Worm (Caenorhabditis elegans): Measurements from ENCODE around the gene C37C3.9.

C37C3.9 gene

ce11 chrV:7854603-7855002 lies at the start of gene C37C3.9, which contains the start of gene C37C3.18 (continued):
- TF ChIP-seq cebp-1 (GFP tag; IDR thresholded peaks at IDR 0.05) = peak; percentile 90
- TF ChIP-seq cebp-1 (tag; optimal IDR thresholded peaks at IDR 0.05) = peak; percentile 97
- TF ChIP-seq Y53F4B.3 (GFP tag; IDR thresholded peaks at IDR 0.05) = no peak
- no peak for TF ChIP-seq nfya-2 (GFP tag; IDR thresholded peaks at IDR 0.05)
- no peak for TF ChIP-seq sea-2 (GFP tag; IDR thresholded peaks at IDR 0.05)
- no peak for TF ChIP-seq nhr-90 (tag; optimal IDR thresholded peaks at IDR 0.05)
- no peak for TF ChIP-seq F39B2.1 (GFP tag; IDR thresholded peaks at IDR 0.05)
- TF ChIP-seq hmg-1.2 (GFP tag; IDR thresholded peaks at IDR 0.05) = peak; percentile 96
- TF ChIP-seq Y67H2A.10 (GFP tag; conservative IDR thresholded peaks at IDR 0.05) = no peak
- TF ChIP-seq unc-62 (GFP tag; optimal IDR thresholded peaks at IDR 0.05) = no peak
- peak; percentile 93 for TF ChIP-seq zfh-2 (GFP tag; conservative IDR thresholded peaks at IDR 0.05)
- TF ChIP-seq snpc-1.3 (tag; optimal IDR thresholded peaks at IDR 0.05; ENCODE audit: insufficient read depth) = no peak
- no peak for TF ChIP-seq hlh-26 (GFP tag; conservative IDR thresholded peaks at IDR 0.05)

DNA sequence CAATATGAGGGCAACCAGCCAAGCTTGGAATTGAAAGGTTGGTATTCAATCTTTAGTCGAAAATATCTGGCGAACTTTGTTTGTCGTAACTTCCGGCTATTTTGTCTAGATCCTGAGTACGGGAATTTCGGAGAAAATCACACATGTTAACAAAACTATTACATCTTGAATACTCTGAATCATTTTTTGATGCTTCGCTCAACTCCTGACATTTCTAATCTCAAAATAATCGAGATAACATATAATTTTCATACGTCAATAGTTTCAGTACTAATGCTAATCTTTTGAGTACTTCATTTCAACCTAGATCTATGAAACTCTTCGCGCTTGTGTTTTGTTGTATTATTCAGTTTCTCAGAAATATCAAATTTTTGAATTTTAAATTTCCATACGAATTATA lies 46.7 kb upstream of the C37C3.9 start:
- TF ChIP-seq bed-2 (GFP tag; IDR thresholded peaks at IDR 0.05) = no peak

ce11 chrV:7899761-7900160 lies 45.3 kb upstream of the C37C3.9 start, which contains the start of gene F40A3.7:
Gene F40A3.7 (minus strand): TSS chrV:7899861.
- TF ChIP-seq sdz-38 (tag; optimal IDR thresholded peaks at IDR 0.05) (no peak), nfya-1 (tag; optimal IDR thresholded peaks at IDR 0.05; ENCODE audit: borderline replicate concordance, insufficient read depth) (no peak), snpc-4 (GFP tag; optimal IDR thresholded peaks at IDR 0.05) (no peak), snpc-4 (tag; optimal IDR thresholded peaks at IDR 0.05) (no peak), aptf-2 (GFP tag; conservative IDR thresholded peaks at IDR 0.05) (no peak), T07F8.4 (tag; optimal IDR thresholded peaks at IDR 0.05) (no peak), xnd-1 (tag; optimal IDR thresholded peaks at IDR 0.05) (no peak), Y79H2A.3 (GFP tag; conservative IDR thresholded peaks at IDR 0.05) (no peak), repo-1 (tag; optimal IDR thresholded peaks at IDR 0.05) (no peak), nfyb-1 (GFP tag; IDR thresholded peaks at IDR 0.05) (no peak), egrh-3 (GFP tag; IDR thresholded peaks at IDR 0.05) (no peak), bed-1 (GFP tag; IDR thresholded peaks at IDR 0.05) (no peak), sptf-2 (GFP tag; optimal IDR thresholded peaks at IDR 0.05) (no peak), ztf-18 (tag; optimal IDR thresholded peaks at IDR 0.05) (no peak), nhr-90 (tag; optimal IDR thresholded peaks at IDR 0.05) (no peak), let-607 (tag; optimal IDR thresholded peaks at IDR 0.05) (no peak), ztf-26 (tag; optimal IDR thresholded peaks at IDR 0.05) (no peak)

DNA sequence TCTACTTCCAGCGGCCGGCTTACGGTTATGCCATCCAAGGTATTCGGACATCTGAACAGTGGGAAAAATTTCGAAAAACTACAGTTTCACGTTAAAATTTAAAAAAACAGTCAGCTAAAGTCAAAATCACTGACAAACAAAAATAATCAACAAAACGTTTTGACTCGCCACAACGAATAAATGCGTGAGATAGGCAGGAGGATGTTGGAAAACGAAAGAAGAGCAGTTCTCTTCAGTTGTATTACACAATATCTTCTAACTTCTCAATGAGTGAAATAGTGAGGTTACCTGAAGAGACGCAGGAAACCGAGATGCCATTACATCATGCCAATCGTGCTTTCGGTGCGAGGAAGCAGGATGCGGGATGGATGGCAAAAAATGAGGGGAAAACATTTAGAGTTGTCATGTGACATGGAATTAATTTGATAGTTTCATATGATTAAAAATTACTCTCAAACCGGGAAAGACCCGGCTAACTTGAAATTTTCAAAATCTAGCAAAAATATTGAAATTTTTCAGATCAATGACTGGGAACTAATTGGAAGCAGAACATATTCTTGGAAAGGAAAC lies 39.4 kb upstream of the C37C3.9 start, which contains the start of gene F40A3.6:
Gene F40A3.6 (minus strand): TSS at position 51 of the 570 bp plus-strand sequence.
- TF ChIP-seq hmg-1.2 (GFP tag; IDR thresholded peaks at IDR 0.05) (peak; percentile 22; the same call in 1 of the 2 replicates), rcor-1 (GFP tag; IDR thresholded peaks at IDR 0.05) (no peak)

DNA sequence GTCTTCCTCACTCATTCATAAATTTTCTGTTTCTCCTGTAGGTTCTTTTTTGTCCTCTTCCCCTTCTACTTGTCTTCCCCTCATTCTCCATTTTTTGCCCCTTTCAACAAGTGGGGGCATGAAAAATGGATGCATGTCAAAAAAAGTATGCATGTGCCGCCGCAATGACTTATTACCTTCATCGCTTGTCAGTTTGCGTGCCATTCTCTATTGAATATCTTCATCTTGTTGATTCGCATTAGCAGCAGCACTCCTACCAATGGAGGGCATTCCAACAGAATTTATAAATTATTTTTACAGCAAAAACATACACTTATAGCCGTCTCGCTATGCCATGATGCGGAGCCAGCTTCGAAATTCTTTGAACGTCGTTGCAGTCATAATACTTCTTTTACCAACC lies 36.7 kb upstream of the C37C3.9 start, which contains the start of gene F40A3.1:
Gene F40A3.1 (plus strand): TSS at position 301 of the 400 bp plus-strand sequence.
- TF ChIP-seq ztf-18 (tag; optimal IDR thresholded peaks at IDR 0.05) = no peak
- no peak for TF ChIP-seq nhr-80 (tag; optimal IDR thresholded peaks at IDR 0.05)
- no peak for TF ChIP-seq rpc-1 (optimal IDR thresholded peaks at IDR 0.05)
- no peak for TF ChIP-seq rpc-1 (tag; optimal IDR thresholded peaks at IDR 0.05)
- TF ChIP-seq B0336.3 (GFP tag; IDR thresholded peaks at IDR 0.05) = no peak
- no peak for TF ChIP-seq C06A6.2 (GFP tag; conservative IDR thresholded peaks at IDR 0.05)
- TF ChIP-seq rcor-1 (GFP tag; IDR thresholded peaks at IDR 0.05) = no peak
- no peak for TF ChIP-seq let-526 (GFP tag; IDR thresholded peaks at IDR 0.05)
- no peak for TF ChIP-seq cebp-2 (GFP tag; IDR thresholded peaks at IDR 0.05)
- no peak for TF ChIP-seq nfyb-1 (GFP tag; IDR thresholded peaks at IDR 0.05)
- TF ChIP-seq cebp-1 (GFP tag; IDR thresholded peaks at IDR 0.05) = no peak
- no peak for TF ChIP-seq cebp-1 (tag; optimal IDR thresholded peaks at IDR 0.05)
- TF ChIP-seq madf-10 (tag; optimal IDR thresholded peaks at IDR 0.05) = no peak
- TF ChIP-seq K12H6.12 (tag; optimal IDR thresholded peaks at IDR 0.05) = no peak
- TF ChIP-seq Y95B8A.8 (GFP tag; IDR thresholded peaks at IDR 0.05) = no peak
- TF ChIP-seq nhr-90 (tag; optimal IDR thresholded peaks at IDR 0.05) = no peak
- no peak for TF ChIP-seq ama-1 (optimal IDR thresholded peaks at IDR 0.05)
- no peak for TF ChIP-seq ama-1 (GFP tag; optimal IDR thresholded peaks at IDR 0.05)
